Worm (Caenorhabditis elegans) whole organism, L4/young adult: Measurements from ENCODE around the gene clec-5.

Experiments used
- W03F9.2 ChIP-seq: fragments of 150-350 bp; optimal IDR thresholded peaks from 2 replicates; lab custom pipeline; 2014; ENCODE audit warnings: missing biosample characterization, missing genetic modification characterization
- dao-5 ChIP-seq: sonication (generic microtip); optimal IDR thresholded peaks from 2 replicates; lab custom pipeline; 2016; ENCODE audit warnings: missing genotype, missing genetic modification characterization, moderate library complexity, missing compliant biosample characterization
- him-1 ChIP-seq: sonication (generic microtip); optimal IDR thresholded peaks from 2 replicates; lab custom pipeline; 2016; ENCODE audit warnings: missing genotype, missing genetic modification reagents, missing genetic modification characterization, missing compliant biosample characterization

The clec-5 gene

DNA sequence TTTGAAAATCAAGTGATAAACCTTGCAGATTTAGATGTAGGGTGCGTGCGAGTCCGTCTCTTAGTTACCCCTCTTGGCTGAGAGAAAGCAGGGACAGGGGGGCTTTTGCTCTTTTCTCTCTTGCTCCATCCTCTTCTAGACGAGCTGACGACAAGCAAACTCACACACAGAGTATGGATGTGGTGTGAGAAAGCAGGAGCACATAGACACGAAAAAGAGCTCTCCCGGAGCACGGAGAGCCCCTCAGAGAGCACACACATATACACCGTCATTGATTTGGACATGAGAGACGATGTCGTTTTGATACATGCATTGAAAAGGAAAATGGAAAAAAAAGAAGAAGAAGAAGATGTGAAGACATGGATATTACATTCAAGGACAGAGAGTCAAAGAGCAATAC, 7.7 kb downstream of the clec-5 start:
- no peak for TF ChIP-seq dao-5 (tag; lab: Kevin White, UChicago)
- no peak for TF ChIP-seq W03F9.2
- no peak for TF ChIP-seq him-1 (tag; lab: Kevin White, UChicago)

DNA sequence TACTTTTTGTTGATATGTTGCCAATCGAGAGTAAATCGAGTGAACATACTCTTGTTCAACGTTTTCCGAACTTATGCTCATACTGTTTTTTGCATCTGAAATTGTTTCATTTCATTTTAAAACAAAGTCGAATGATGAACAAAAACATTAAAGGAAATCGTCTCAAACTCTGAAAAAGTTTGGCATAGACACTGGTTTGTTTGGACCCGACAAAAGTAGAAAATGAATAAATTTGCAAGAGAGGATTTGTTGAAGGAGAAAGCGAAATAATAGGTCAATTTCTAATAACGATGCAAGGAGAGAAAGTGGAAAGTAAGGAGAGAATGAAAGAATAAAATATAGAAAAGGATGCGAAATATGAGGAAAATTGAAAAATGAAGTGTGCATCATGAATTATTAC, 8.7 kb downstream of the clec-5 start, which contains the start of gene C35D10.12:
Gene C35D10.12, minus strand, starts transcription at position 101 of the 400 bp plus-strand sequence.
- TF ChIP-seq W03F9.2 (no peak), him-1 (tag; lab: Kevin White, UChicago) (no peak), dao-5 (tag; lab: Kevin White, UChicago) (no peak)

- TF ChIP-seq dao-5 (tag; lab: Kevin White, UChicago) (no peak), him-1 (tag; lab: Kevin White, UChicago) (no peak), W03F9.2 (no peak)
These were observed 10.0 kb downstream of the clec-5 start for ce11 chrIII:4873395-4873794.

DNA sequence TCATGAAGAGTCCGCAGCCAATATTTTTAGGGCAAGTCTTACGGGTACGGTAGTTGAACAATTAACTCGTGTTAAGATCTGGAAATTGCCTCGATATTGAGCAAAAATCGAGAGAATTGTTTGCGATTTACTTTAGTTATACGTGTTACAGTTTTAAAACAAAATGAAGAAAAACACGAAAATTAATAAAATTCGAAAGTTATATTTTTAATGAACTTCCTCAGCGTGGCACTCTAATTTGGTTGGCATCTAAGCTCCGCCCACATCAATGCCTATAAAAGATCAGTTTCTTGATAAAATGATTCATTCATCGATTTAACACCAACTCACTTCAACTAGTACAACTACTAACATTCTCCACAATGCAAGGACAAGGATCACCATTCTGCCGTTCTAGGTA, 12.9 kb downstream of the clec-5 start, which contains the start of gene gipc-1:
Gene gipc-1, plus strand, starts transcription at position 301 of the 400 bp plus-strand sequence.
- TF ChIP-seq dao-5 (tag; lab: Kevin White, UChicago) (no peak), him-1 (tag; lab: Kevin White, UChicago) (no peak), W03F9.2 (no peak)

- no peak for TF ChIP-seq him-1 (tag; lab: Kevin White, UChicago)
- no peak for TF ChIP-seq W03F9.2
- TF ChIP-seq dao-5 (tag; lab: Kevin White, UChicago) = no peak
These were observed 14.8 kb downstream of the clec-5 start, which contains the start of the genes msd-4 and C35D10.3 for ce11 chrIII:4868643-4869042. TSS of gene msd-4 (minus strand) at chrIII:4868743. TSS of gene C35D10.3 (plus strand) at chrIII:4868921.

- TF ChIP-seq him-1 (tag; lab: Kevin White, UChicago) = no peak
- TF ChIP-seq W03F9.2 = no peak
- no peak for TF ChIP-seq dao-5 (tag; lab: Kevin White, UChicago)
These were observed 16.6 kb downstream of the clec-5 start, which contains the start of gene C35D10.17 for ce11 chrIII:4866762-4867161. TSS of gene C35D10.17 (plus strand) at chrIII:4867062.

DNA sequence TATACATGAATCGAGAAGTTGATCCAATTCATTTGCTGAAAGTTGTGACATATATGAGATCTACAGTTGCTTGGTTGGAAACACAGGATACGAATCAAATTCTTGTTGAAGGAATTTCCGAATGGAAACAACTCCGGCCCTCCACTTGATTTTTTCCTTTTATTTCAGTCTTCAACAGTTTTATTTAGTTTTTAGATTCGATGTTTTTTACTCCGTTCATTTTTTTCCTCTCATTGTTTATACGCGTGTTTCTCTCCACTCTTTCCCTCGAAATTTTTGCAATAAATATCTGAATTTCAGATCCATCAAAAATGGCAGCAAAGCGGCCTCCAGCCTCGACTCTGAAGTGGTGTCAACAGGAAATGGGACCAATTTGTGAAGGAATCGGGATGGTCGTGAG, 20.3 kb downstream of the clec-5 start, which contains the start of gene coq-8:
Gene coq-8, plus strand, starts transcription at position 301 of the 400 bp plus-strand sequence.
- TF ChIP-seq dao-5 (tag; lab: Kevin White, UChicago) (no peak), him-1 (tag; lab: Kevin White, UChicago) (no peak), W03F9.2 (no peak)

DNA sequence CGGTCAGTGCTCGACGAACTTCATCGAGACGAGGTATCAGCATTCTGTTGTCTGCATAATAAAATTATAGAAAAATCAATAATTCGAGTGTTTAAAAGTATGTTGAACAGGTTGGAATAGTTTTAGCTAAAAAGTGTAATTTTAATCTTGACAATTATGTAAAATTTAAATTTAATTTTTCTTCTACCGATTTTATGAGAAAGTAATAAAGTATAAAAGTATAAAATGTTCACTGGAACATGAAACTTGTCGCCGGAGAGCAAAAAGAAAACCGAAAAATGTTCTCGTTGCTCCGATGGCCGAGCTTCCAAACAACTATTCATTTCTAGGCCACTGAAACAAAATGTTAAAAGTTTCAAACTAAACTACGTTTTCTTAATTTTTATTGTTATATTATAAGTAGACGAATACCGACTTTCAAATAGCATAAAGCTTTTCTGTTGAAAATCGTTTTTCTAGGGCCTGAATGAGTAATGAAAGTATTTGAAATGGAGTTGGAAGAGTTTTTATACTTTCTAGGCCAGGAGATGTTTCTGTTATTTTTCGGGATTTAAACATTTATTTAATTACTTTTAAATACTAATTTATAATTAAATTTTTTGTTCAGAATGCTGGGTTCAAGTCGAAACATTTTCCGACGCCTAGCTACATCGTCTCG, 21.5 kb downstream of the clec-5 start, which contains the start of the genes C35D10.10 and C35D10.5:
Gene C35D10.10, minus strand, starts transcription at position 51 of the 658 bp plus-strand sequence.
Gene C35D10.5, plus strand, starts transcription at position 608 of the 658 bp plus-strand sequence.
- TF ChIP-seq dao-5 (tag; lab: Kevin White, UChicago) = no peak
- TF ChIP-seq W03F9.2 = no peak
- no peak for TF ChIP-seq him-1 (tag; lab: Kevin White, UChicago)

DNA sequence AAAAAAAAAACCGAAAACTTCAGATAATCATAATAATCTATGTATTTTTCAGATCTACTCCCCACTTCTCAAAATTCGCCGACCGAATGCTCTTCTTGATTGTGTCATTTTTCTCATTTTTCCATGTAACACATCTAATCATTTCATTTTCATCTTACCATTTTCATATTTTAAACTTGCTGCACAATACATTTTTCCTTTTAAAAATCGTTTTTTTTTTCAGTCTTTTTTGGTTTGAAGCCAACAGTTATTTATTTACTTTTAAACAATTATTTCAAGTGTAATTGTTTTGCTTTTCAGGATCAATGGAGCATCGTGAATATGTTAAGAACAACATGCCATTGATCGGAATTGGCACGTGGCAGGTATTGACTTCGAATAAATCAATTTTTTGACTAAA, 24.4 kb downstream of the clec-5 start, which contains the start of gene C35D10.6:
Gene C35D10.6, plus strand, starts transcription at position 301 of the 400 bp plus-strand sequence.
- TF ChIP-seq dao-5 (tag; lab: Kevin White, UChicago) (no peak), him-1 (tag; lab: Kevin White, UChicago) (no peak), W03F9.2 (no peak)

ce11 chrIII:4856992-4857391, 26.4 kb downstream of the clec-5 start:
- no peak for TF ChIP-seq him-1 (tag; lab: Kevin White, UChicago)

DNA sequence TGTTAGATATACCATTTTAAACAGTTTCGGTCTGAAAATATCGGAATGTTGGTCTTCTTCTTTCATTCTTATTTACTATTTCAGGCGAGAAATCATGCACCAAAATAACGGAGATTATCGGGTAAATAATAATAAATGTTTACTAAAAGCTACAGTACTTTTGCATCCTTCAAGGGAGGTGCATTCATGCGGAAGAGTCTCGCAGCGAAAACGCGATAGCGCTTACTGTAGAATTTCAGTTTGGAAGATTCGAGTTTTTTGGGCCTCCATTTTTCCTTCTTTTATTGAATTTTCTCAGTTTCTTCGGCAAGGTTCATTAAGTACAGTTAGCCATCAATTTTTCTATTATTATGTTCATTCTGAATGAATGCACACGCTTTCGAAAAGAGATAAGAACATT, 27.3 kb downstream of the clec-5 start, which contains the start of gene C35D10.7:
Gene C35D10.7, plus strand, starts transcription at position 85 of the 400 bp plus-strand sequence.
- no peak for TF ChIP-seq him-1 (tag; lab: Kevin White, UChicago)
- TF ChIP-seq dao-5 (tag; lab: Kevin White, UChicago) = no peak
- no peak for TF ChIP-seq W03F9.2

- no peak for TF ChIP-seq dao-5 (tag; lab: Kevin White, UChicago)
- no peak for TF ChIP-seq W03F9.2
- no peak for TF ChIP-seq him-1 (tag; lab: Kevin White, UChicago)
These were observed 28.5 kb downstream of the clec-5 start, which contains the start of gene C35D10.8 for ce11 chrIII:4854918-4855317. TSS of gene C35D10.8 (plus strand) at chrIII:4855218.

DNA sequence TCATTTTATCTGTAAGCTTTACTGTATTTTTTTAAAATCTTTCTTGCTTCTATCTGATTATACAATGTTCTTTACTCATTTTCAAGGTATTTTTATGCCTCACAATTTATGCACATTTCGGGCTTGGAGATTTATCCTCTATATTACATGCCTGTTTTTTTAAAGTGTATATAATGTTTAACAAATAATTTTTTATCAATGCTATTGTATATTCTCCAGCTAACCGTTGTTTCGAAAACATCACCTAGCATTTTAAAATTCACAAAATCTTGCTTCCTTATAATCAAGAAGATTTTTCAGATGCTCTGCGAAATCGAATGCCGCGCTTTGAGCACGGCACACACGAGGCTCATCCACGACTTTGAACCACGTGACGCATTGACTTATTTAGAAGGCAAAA, 31.4 kb downstream of the clec-5 start, which contains the start of gene ced-4:
Gene ced-4, plus strand, starts transcription at position 301 of the 400 bp plus-strand sequence.
- TF ChIP-seq dao-5 (tag; lab: Kevin White, UChicago) (no peak), W03F9.2 (no peak), him-1 (tag; lab: Kevin White, UChicago) (no peak)

DNA sequence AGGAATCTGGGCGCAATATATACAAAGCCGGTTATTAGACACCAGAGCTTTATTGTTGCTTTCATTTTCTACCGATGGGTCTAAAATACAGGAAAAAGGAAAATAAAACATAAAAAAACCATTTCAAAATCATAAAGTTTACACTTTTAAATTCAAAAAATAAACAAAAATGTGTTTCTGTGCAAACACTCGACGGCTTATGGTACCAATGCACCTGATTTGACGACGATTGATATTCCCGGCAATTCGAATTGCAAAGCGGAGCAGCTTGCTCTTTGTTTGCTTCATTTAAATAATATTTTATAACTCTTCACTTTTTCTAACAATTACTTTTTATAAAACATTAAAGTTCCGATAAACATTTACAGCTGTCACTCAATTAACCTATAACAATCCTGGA, 33.3 kb downstream of the clec-5 start, which contains the start of gene F26A1.1:
Gene F26A1.1, plus strand, starts transcription at position 369 of the 400 bp plus-strand sequence.
- TF ChIP-seq dao-5 (tag; lab: Kevin White, UChicago) = no peak
- peak; percentile 73 for TF ChIP-seq W03F9.2
- no peak for TF ChIP-seq him-1 (tag; lab: Kevin White, UChicago)
